Fruit fly (Drosophila melanogaster) whole organism, adult: ENCODE data around the gene CG8188.

Source experiments
- CG11617 ChIP-seq: fragments of 200-800 bp; sonication (Bioruptor generic); optimal IDR thresholded peaks from 2 replicates; lab custom pipeline; 2017; ENCODE audit warnings: mild to moderate bottlenecking, missing biosample characterization, missing genetic modification reagents, missing genetic modification characterization
- CG12768 ChIP-seq: fragments of 200-800 bp; sonication (Bioruptor generic); optimal IDR thresholded peaks from 2 replicates; lab custom pipeline; 2017; ENCODE audit warnings: missing biosample characterization, missing genetic modification characterization, mild to moderate bottlenecking, moderate library complexity, missing genetic modification reagents
- CG14711 ChIP-seq: fragments of 200-800 bp; sonication (Bioruptor generic); optimal IDR thresholded peaks from 2 replicates; lab custom pipeline; 2018; ENCODE audit warnings: missing biosample characterization, mild to moderate bottlenecking, missing genetic modification characterization, moderate library complexity
- CG1620 ChIP-seq: fragments of 200-800 bp; sonication (Bioruptor generic); optimal IDR thresholded peaks from 2 replicates; lab custom pipeline; 2016; ENCODE audit warnings: missing biosample characterization, missing genetic modification characterization
- CG33017 ChIP-seq: fragments of 200-800 bp; sonication (Bioruptor generic); optimal IDR thresholded peaks from 2 replicates; lab custom pipeline; 2018; ENCODE audit warnings: missing biosample characterization, mild to moderate bottlenecking, missing genetic modification characterization, moderate library complexity
- CG5204 ChIP-seq: fragments of 200-800 bp; sonication (Bioruptor generic); optimal IDR thresholded peaks from 2 replicates; lab custom pipeline; 2016; ENCODE audit warnings: missing biosample characterization, missing genetic modification characterization
- CG7045 ChIP-seq: fragments of 200-800 bp; sonication (Bioruptor generic); optimal IDR thresholded peaks from 2 replicates; lab custom pipeline; 2017; ENCODE audit warnings: missing biosample characterization, mild to moderate bottlenecking, missing genetic modification characterization
- CG7101 ChIP-seq: fragments of 200-800 bp; sonication (Bioruptor generic); optimal IDR thresholded peaks from 2 replicates; lab custom pipeline; 2018; ENCODE audit warnings: missing biosample characterization, mild to moderate bottlenecking, missing genetic modification characterization, moderate library complexity
- Clk ChIP-seq: fragments of 200-800 bp; sonication (Bioruptor generic); optimal IDR thresholded peaks from 2 replicates; lab custom pipeline; 2017; ENCODE audit warnings: missing biosample characterization, missing genetic modification characterization
- Crg-1 ChIP-seq: fragments of 200-800 bp; sonication (Bioruptor generic); optimal IDR thresholded peaks from 2 replicates; lab custom pipeline; 2016; ENCODE audit warnings: missing biosample characterization, missing genetic modification characterization
- Hr96 ChIP-seq: fragments of 200-800 bp; sonication (Bioruptor generic); optimal IDR thresholded peaks from 2 replicates; lab custom pipeline; 2016; ENCODE audit warnings: missing biosample characterization, missing genetic modification characterization
- Mnt ChIP-seq: fragments of 200-800 bp; sonication (Bioruptor generic); optimal IDR thresholded peaks from 2 replicates; lab custom pipeline; 2016; ENCODE audit warnings: missing biosample characterization, mild to moderate bottlenecking, missing genetic modification characterization
- bab1 ChIP-seq: fragments of 200-800 bp; sonication (Bioruptor generic); optimal IDR thresholded peaks from 3 replicates; lab custom pipeline; 2019; ENCODE audit warnings: missing biosample characterization, mild to moderate bottlenecking, missing genetic modification characterization, moderate library complexity
- cic ChIP-seq: fragments of 200-800 bp; sonication (Bioruptor generic); optimal IDR thresholded peaks from 2 replicates; lab custom pipeline; 2017; ENCODE audit warnings: missing biosample characterization, mild to moderate bottlenecking, missing genetic modification characterization, moderate library complexity
- cnc ChIP-seq, 2 experiments: fragments of >200 bp; optimal IDR thresholded peaks; 2 replicates each; lab custom pipeline; 2017
- kay ChIP-seq: fragments of 200-800 bp; sonication (Bioruptor generic); peaks from one replicate; lab custom pipeline; 2016; ENCODE audit warnings: missing biosample characterization, missing genetic modification characterization, borderline replicate concordance
- ovo ChIP-seq: fragments of 200-800 bp; sonication (Bioruptor generic); optimal IDR thresholded peaks from 2 replicates; lab custom pipeline; 2016; ENCODE audit warnings: missing biosample characterization, missing genetic modification characterization
- pad ChIP-seq: fragments of 200-800 bp; sonication (Bioruptor generic); optimal IDR thresholded peaks from 3 replicates; lab custom pipeline; 2017; ENCODE audit warnings: missing biosample characterization, missing genetic modification characterization, mild to moderate bottlenecking, moderate library complexity, missing genetic modification reagents
- tj ChIP-seq: fragments of 200-800 bp; sonication (Bioruptor generic); optimal IDR thresholded peaks from 3 replicates; lab custom pipeline; 2017; ENCODE audit warnings: missing biosample characterization, mild to moderate bottlenecking, missing genetic modification characterization, moderate library complexity
- toe ChIP-seq: fragments of 200-800 bp; sonication (Bioruptor generic); optimal IDR thresholded peaks from 2 replicates; lab custom pipeline; 2016; ENCODE audit warnings: missing biosample characterization, missing genetic modification characterization

The CG8188 gene

dm6 chrX:17716814-17717565 is 14.2 kb upstream of the CG8188 start:
- TF ChIP-seq CG33017 (no peak), CG7045 (GFP tag; lab: Kevin White, UChicago) (no peak), bab1 (GFP tag; lab: Kevin White, UChicago) (no peak), cic (no peak), cnc (optimal IDR thresholded peaks at IDR 0.05; lab: Kevin White, UChicago) (no peak), CG11617 (GFP tag; lab: Kevin White, UChicago) (no peak), pad (GFP tag; lab: Kevin White, UChicago) (no peak), CG12768 (GFP tag; lab: Kevin White, UChicago) (no peak), CG5204 (no peak), Clk (no peak), Hr96 (no peak), Crg-1 (GFP tag; lab: Kevin White, UChicago) (no peak), CG14711 (tag; lab: Kevin White, UChicago) (no peak), Mnt (no peak), ovo (GFP tag; lab: Kevin White, UChicago) (no peak), toe (GFP tag; lab: Kevin White, UChicago) (no peak), CG1620 (GFP tag; lab: Kevin White, UChicago) (no peak), kay (no peak), tj (no peak)

dm6 chrX:17714976-17715375 is 12.2 kb upstream of the CG8188 start:
- TF ChIP-seq pad (GFP tag; lab: Kevin White, UChicago) (no peak), Hr96 (no peak), CG11617 (GFP tag; lab: Kevin White, UChicago) (no peak), CG14711 (tag; lab: Kevin White, UChicago) (no peak), Mnt (no peak), Crg-1 (GFP tag; lab: Kevin White, UChicago) (no peak), kay (no peak), ovo (GFP tag; lab: Kevin White, UChicago) (no peak), CG5204 (no peak), tj (no peak), cnc (optimal IDR thresholded peaks at IDR 0.05; lab: Kevin White, UChicago) (no peak)

- no peak for TF ChIP-seq CG5204
- no peak for TF ChIP-seq ovo (GFP tag; lab: Kevin White, UChicago)
- TF ChIP-seq Mnt = no peak
- no peak for TF ChIP-seq toe (GFP tag; lab: Kevin White, UChicago)
- TF ChIP-seq CG1620 (GFP tag; lab: Kevin White, UChicago) = no peak
- no peak for TF ChIP-seq tj
- TF ChIP-seq CG33017 = no peak
- TF ChIP-seq bab1 (GFP tag; lab: Kevin White, UChicago) = no peak
- no peak for TF ChIP-seq cic
- no peak for TF ChIP-seq cnc (optimal IDR thresholded peaks at IDR 0.05; lab: Kevin White, UChicago)
- TF ChIP-seq CG14711 (tag; lab: Kevin White, UChicago) = no peak
- no peak for TF ChIP-seq pad (GFP tag; lab: Kevin White, UChicago)
- TF ChIP-seq Crg-1 (GFP tag; lab: Kevin White, UChicago) = no peak
Observed at dm6 chrX:17713740-17714135, 10.9 kb upstream of the CG8188 start.

dm6 chrX:17712995-17713739 is 10.3 kb upstream of the CG8188 start:
- TF ChIP-seq toe (GFP tag; lab: Kevin White, UChicago) = no peak
- TF ChIP-seq CG7045 (GFP tag; lab: Kevin White, UChicago) = no peak
- TF ChIP-seq CG7101 (tag; lab: Kevin White, UChicago) = no peak
- no peak for TF ChIP-seq CG14711 (tag; lab: Kevin White, UChicago)
- no peak for TF ChIP-seq Mnt
- no peak for TF ChIP-seq Crg-1 (GFP tag; lab: Kevin White, UChicago)
- TF ChIP-seq Clk = no peak
- no peak for TF ChIP-seq cic
- no peak for TF ChIP-seq CG5204
- no peak for TF ChIP-seq CG1620 (GFP tag; lab: Kevin White, UChicago)
- no peak for TF ChIP-seq ovo (GFP tag; lab: Kevin White, UChicago)
- no peak for TF ChIP-seq bab1 (GFP tag; lab: Kevin White, UChicago)
- no peak for TF ChIP-seq pad (GFP tag; lab: Kevin White, UChicago)

- TF ChIP-seq pad (GFP tag; lab: Kevin White, UChicago) = no peak
- no peak for TF ChIP-seq CG1620 (GFP tag; lab: Kevin White, UChicago)
- no peak for TF ChIP-seq tj
- TF ChIP-seq CG5204 = no peak
- no peak for TF ChIP-seq CG14711 (tag; lab: Kevin White, UChicago)
- TF ChIP-seq ovo (GFP tag; lab: Kevin White, UChicago) = no peak
- no peak for TF ChIP-seq Mnt
- TF ChIP-seq bab1 (GFP tag; lab: Kevin White, UChicago) = no peak
- no peak for TF ChIP-seq Crg-1 (GFP tag; lab: Kevin White, UChicago)
- no peak for TF ChIP-seq Hr96
- no peak for TF ChIP-seq CG7101 (tag; lab: Kevin White, UChicago)
- no peak for TF ChIP-seq CG11617 (GFP tag; lab: Kevin White, UChicago)
- TF ChIP-seq CG12768 (GFP tag; lab: Kevin White, UChicago) = no peak
- TF ChIP-seq Clk = no peak
Observed at dm6 chrX:17712466-17712865, 9.6 kb upstream of the CG8188 start.

- TF ChIP-seq CG11617 (GFP tag; lab: Kevin White, UChicago) (no peak), Hr96 (no peak), Clk (no peak), cic (no peak), pad (GFP tag; lab: Kevin White, UChicago) (no peak), CG7101 (tag; lab: Kevin White, UChicago) (no peak), CG5204 (no peak), CG12768 (GFP tag; lab: Kevin White, UChicago) (no peak), CG14711 (tag; lab: Kevin White, UChicago) (no peak), Crg-1 (GFP tag; lab: Kevin White, UChicago) (no peak), kay (no peak), CG33017 (no peak), ovo (GFP tag; lab: Kevin White, UChicago) (no peak), bab1 (GFP tag; lab: Kevin White, UChicago) (no peak), tj (no peak), cnc (optimal IDR thresholded peaks at IDR 0.05; lab: Kevin White, UChicago) (no peak), CG1620 (GFP tag; lab: Kevin White, UChicago) (no peak), CG7045 (GFP tag; lab: Kevin White, UChicago) (no peak), toe (GFP tag; lab: Kevin White, UChicago) (no peak), Mnt (no peak)
Observed at dm6 chrX:17711916-17712315, 9.1 kb upstream of the CG8188 start.
